Fruit fly (Drosophila melanogaster) whole organism, embryonic: ENCODE data around the gene Bgb.
A peak's percentile ranks its signal among the peaks of the same experiment; 100 is the strongest.

Experiments
- Abd-B ChIP-seq: fragments of 200-800 bp; sonication (Bioruptor generic); optimal IDR thresholded peaks from 2 replicates; lab custom pipeline; 2018; ENCODE audit warnings: missing biosample characterization, mild to moderate bottlenecking, missing genetic modification characterization, moderate library complexity
- CG10321 ChIP-seq: fragments of 200-800 bp; sonication (Bioruptor generic); IDR thresholded peaks from 2 replicates; pipeline ENCODE4 v1.3.6; 2022; ENCODE audit warnings: missing biosample characterization, missing genetic modification characterization
- CG10431 ChIP-seq: fragments of 200-800 bp; sonication (Bioruptor generic); optimal IDR thresholded peaks from 3 replicates; lab custom pipeline; 2018; ENCODE audit warnings: missing biosample characterization, mild to moderate bottlenecking, missing genetic modification characterization
- CG11398 ChIP-seq: fragments of 200-800 bp; sonication (Bioruptor generic); optimal IDR thresholded peaks from 2 replicates; lab custom pipeline; 2016; ENCODE audit warnings: missing biosample characterization, missing genetic modification characterization
- CG12659 ChIP-seq: fragments of 200-800 bp; sonication (Bioruptor generic); optimal IDR thresholded peaks from 3 replicates; lab custom pipeline; 2017; ENCODE audit warnings: mild to moderate bottlenecking, missing biosample characterization, missing genetic modification reagents, missing genetic modification characterization
- CG13424 ChIP-seq: fragments of 200-800 bp; sonication (Bioruptor generic); optimal IDR thresholded peaks from 2 replicates; lab custom pipeline; 2019; ENCODE audit warnings: missing biosample characterization, mild to moderate bottlenecking, missing genetic modification characterization, moderate library complexity
- CG15011 ChIP-seq: fragments of 200-800 bp; sonication (Bioruptor generic); optimal IDR thresholded peaks from 3 replicates; lab custom pipeline; 2018; ENCODE audit warnings: missing biosample characterization, mild to moderate bottlenecking, missing genetic modification characterization
- CG17385 ChIP-seq: fragments of 200-800 bp; sonication (Bioruptor generic); optimal IDR thresholded peaks from 3 replicates; lab custom pipeline; 2018; ENCODE audit warnings: missing biosample characterization, mild to moderate bottlenecking, missing genetic modification characterization
- CG17912 ChIP-seq: fragments of 200-800 bp; sonication (Bioruptor generic); optimal IDR thresholded peaks from 2 replicates; lab custom pipeline; 2018; ENCODE audit warnings: missing biosample characterization, mild to moderate bottlenecking, missing genetic modification characterization
- CG2120 ChIP-seq: fragments of 200-800 bp; sonication (Bioruptor generic); optimal IDR thresholded peaks from 3 replicates; lab custom pipeline; 2016; ENCODE audit warnings: missing biosample characterization, missing genetic modification characterization
- CG30403 ChIP-seq: fragments of 200-800 bp; sonication (Bioruptor generic); optimal IDR thresholded peaks from 3 replicates; lab custom pipeline; 2016; ENCODE audit warnings: missing biosample characterization, missing genetic modification characterization
- CG3163 ChIP-seq: fragments of 200-800 bp; sonication (Bioruptor generic); optimal IDR thresholded peaks from 3 replicates; lab custom pipeline; 2016; ENCODE audit warnings: missing biosample characterization, missing genetic modification characterization
- CG33557 ChIP-seq: fragments of 200-800 bp; sonication (Bioruptor generic); optimal IDR thresholded peaks from 2 replicates; lab custom pipeline; 2019; ENCODE audit warnings: missing biosample characterization, mild to moderate bottlenecking, missing genetic modification characterization, moderate library complexity
- CG4282 ChIP-seq: fragments of 200-800 bp; sonication (Bioruptor generic); optimal IDR thresholded peaks from 2 replicates; lab custom pipeline; 2016; ENCODE audit warnings: missing biosample characterization, missing genetic modification characterization
- CG6654 ChIP-seq: fragments of 200-800 bp; sonication (Bioruptor generic); optimal IDR thresholded peaks from 2 replicates; lab custom pipeline; 2017; ENCODE audit warnings: missing biosample characterization, mild to moderate bottlenecking, missing genetic modification characterization
- CG7271 ChIP-seq: fragments of 200-800 bp; sonication (Bioruptor generic); optimal IDR thresholded peaks from 2 replicates; lab custom pipeline; 2018; ENCODE audit warnings: missing biosample characterization, mild to moderate bottlenecking, missing genetic modification characterization, moderate library complexity
- CG7786 ChIP-seq: fragments of 200-800 bp; sonication (Bioruptor generic); optimal IDR thresholded peaks from 2 replicates; lab custom pipeline; 2016; ENCODE audit warnings: missing biosample characterization, missing genetic modification characterization
- CG8924 ChIP-seq: fragments of 200-800 bp; optimal IDR thresholded peaks from 3 replicates; lab custom pipeline; 2019; ENCODE audit warnings: missing biosample characterization, mild to moderate bottlenecking, missing genetic modification characterization, moderate library complexity
- CG9817 ChIP-seq: fragments of 200-800 bp; sonication (Bioruptor generic); optimal IDR thresholded peaks from 2 replicates; lab custom pipeline; 2018; ENCODE audit warnings: missing biosample characterization, mild to moderate bottlenecking, missing genetic modification characterization, moderate library complexity
- Doc3 ChIP-seq: fragments of 200-800 bp; sonication (Bioruptor generic); IDR thresholded peaks from 3 replicates; pipeline ENCODE4 v1.3.6; 2022; ENCODE audit warnings: missing biosample characterization, missing genetic modification characterization; ENCODE audit not compliant: partially characterized antibody
- Drgx ChIP-seq: fragments of 200-800 bp; sonication (Bioruptor generic); IDR thresholded peaks from 2 replicates; pipeline ENCODE4 v1.3.6; 2022; ENCODE audit warnings: missing biosample characterization, missing genetic modification characterization
- ERR ChIP-seq: fragments of 200-800 bp; sonication (Bioruptor generic); optimal IDR thresholded peaks from 2 replicates; lab custom pipeline; 2016; ENCODE audit warnings: missing biosample characterization, missing genetic modification characterization
- Fer1 ChIP-seq: fragments of 200-800 bp; sonication (Bioruptor generic); optimal IDR thresholded peaks from 2 replicates; lab custom pipeline; 2017; ENCODE audit warnings: missing biosample characterization, mild to moderate bottlenecking, missing genetic modification characterization
- Fer3 ChIP-seq: fragments of 200-800 bp; sonication (Bioruptor generic); optimal IDR thresholded peaks from 2 replicates; lab custom pipeline; 2018; ENCODE audit warnings: missing biosample characterization, mild to moderate bottlenecking, missing genetic modification characterization, moderate library complexity
- HLH54F ChIP-seq: fragments of 200-800 bp; sonication (Bioruptor generic); optimal IDR thresholded peaks from 3 replicates; lab custom pipeline; 2016; ENCODE audit warnings: missing biosample characterization, missing genetic modification characterization
- Jarid2 ChIP-seq: fragments of 200-800 bp; sonication (Bioruptor generic); optimal IDR thresholded peaks from 3 replicates; lab custom pipeline; 2017; ENCODE audit warnings: mild to moderate bottlenecking, missing biosample characterization, missing genetic modification reagents, missing genetic modification characterization
- MTF-1 ChIP-seq: fragments of 200-800 bp; sonication (Bioruptor generic); optimal IDR thresholded peaks from 2 replicates; lab custom pipeline; 2018; ENCODE audit warnings: missing biosample characterization, mild to moderate bottlenecking, missing genetic modification characterization, borderline replicate concordance
- NC2β ChIP-seq: fragments of 200-800 bp; sonication (Bioruptor generic); optimal IDR thresholded peaks from 2 replicates; lab custom pipeline; 2016; ENCODE audit warnings: missing biosample characterization, missing genetic modification characterization
- Sry-δ ChIP-seq: fragments of 200-800 bp; sonication (Bioruptor generic); optimal IDR thresholded peaks from 2 replicates; lab custom pipeline; 2016; ENCODE audit warnings: missing biosample characterization, missing genetic modification characterization
- Stat92E ChIP-seq, 3 experiments: fragments of >200 bp in 2 of 3; fragments of 200-800 bp in 1 of 3; sonication (Bioruptor generic) in 1 of 3; optimal IDR thresholded peaks; 2 replicates each; lab custom pipeline; 2017 to 2019; ENCODE audit warnings: missing biosample characterization in 3 of 3, missing genetic modification characterization in 3 of 3, mild to moderate bottlenecking in 1 of 3, moderate library complexity in 1 of 3
- al ChIP-seq: fragments of 200-800 bp; sonication (Bioruptor generic); IDR thresholded peaks from 2 replicates; pipeline ENCODE4 v1.3.6; 2022; ENCODE audit warnings: missing biosample characterization, missing genetic modification characterization
- amos ChIP-seq: fragments of 200-800 bp; sonication (Bioruptor generic); IDR thresholded peaks from 2 replicates; pipeline ENCODE4 v1.3.6; 2022; ENCODE audit warnings: missing biosample characterization, missing genetic modification characterization; ENCODE audit not compliant: partially characterized antibody
- bsh ChIP-seq, 2 experiments: fragments of 200-800 bp; sonication (Bioruptor generic); optimal IDR thresholded peaks; 2 replicates each; lab custom pipeline; 2017 to 2018; ENCODE audit warnings: mild to moderate bottlenecking in 2 of 2, missing biosample characterization in 2 of 2, missing genetic modification characterization in 2 of 2, moderate library complexity in 1 of 2
- caup ChIP-seq: fragments of 200-800 bp; sonication (Bioruptor generic); optimal IDR thresholded peaks from 3 replicates; lab custom pipeline; 2017; ENCODE audit warnings: missing biosample characterization, mild to moderate bottlenecking, missing genetic modification characterization, moderate library complexity; ENCODE audit not compliant: severe bottlenecking
- ci ChIP-seq: fragments of 200-800 bp; sonication (Bioruptor generic); IDR thresholded peaks from 3 replicates; pipeline ENCODE4 v1.3.6; 2022; ENCODE audit warnings: missing biosample characterization, missing genetic modification characterization
- crc ChIP-seq: fragments of 200-800 bp; sonication (Bioruptor generic); optimal IDR thresholded peaks from 2 replicates; lab custom pipeline; 2016; ENCODE audit warnings: missing biosample characterization, missing genetic modification characterization
- cwo ChIP-seq: fragments of 200-800 bp; sonication (Bioruptor generic); optimal IDR thresholded peaks from 3 replicates; lab custom pipeline; 2017; ENCODE audit warnings: missing biosample characterization, missing genetic modification characterization, mild to moderate bottlenecking, moderate library complexity, missing genetic modification reagents
- esg ChIP-seq: fragments of 200-800 bp; sonication (Bioruptor generic); conservative IDR thresholded peaks from 2 replicates; pipeline ENCODE4 v1.3.6; 2022; ENCODE audit warnings: missing biosample characterization, missing genetic modification characterization
- insv ChIP-seq, 2 experiments: fragments of 200-800 bp; sonication (Bioruptor generic); optimal IDR thresholded peaks; 3 replicates each; lab custom pipeline; 2016 to 2018; ENCODE audit warnings: missing biosample characterization in 2 of 2, missing genetic modification characterization in 2 of 2
- kah ChIP-seq: fragments of 200-800 bp; sonication (Bioruptor generic); optimal IDR thresholded peaks from 2 replicates; lab custom pipeline; 2018; ENCODE audit warnings: missing biosample characterization, mild to moderate bottlenecking, missing genetic modification characterization
- kay ChIP-seq: fragments of 200-800 bp; sonication (Bioruptor generic); optimal IDR thresholded peaks from 2 replicates; lab custom pipeline; 2016; ENCODE audit warnings: missing biosample characterization, missing genetic modification characterization
- ken ChIP-seq: fragments of 200-800 bp; sonication (Bioruptor generic); IDR thresholded peaks from 3 replicates; pipeline ENCODE4 v1.3.6; 2022; ENCODE audit warnings: missing biosample characterization, missing genetic modification characterization
- lov ChIP-seq, 2 experiments: fragments of 200-800 bp in 1 of 2; fragments of >200 bp in 1 of 2; sonication (Bioruptor generic) in 1 of 2; IDR thresholded peaks in 1 of 2; optimal IDR thresholded peaks in 1 of 2; 2 replicates in 1 of 2; 3 replicates in 1 of 2; pipeline versions ENCODE4 v1.3.6 to Lab custom; 2017 to 2022; ENCODE audit warnings: missing biosample characterization in 1 of 2, missing genetic modification characterization in 1 of 2
- odd ChIP-seq: fragments of 200-800 bp; sonication (Bioruptor generic); optimal IDR thresholded peaks from 2 replicates; lab custom pipeline; 2017; ENCODE audit warnings: missing biosample characterization, mild to moderate bottlenecking, missing genetic modification characterization
- onecut ChIP-seq: fragments of 200-800 bp; sonication (Bioruptor generic); IDR thresholded peaks from 2 replicates; pipeline ENCODE4 v1.3.6; 2022; ENCODE audit warnings: missing biosample characterization, missing genetic modification characterization
- otp ChIP-seq: fragments of 200-800 bp; sonication (Bioruptor generic); IDR thresholded peaks from 3 replicates; pipeline ENCODE4, ENCODE4 v1.3.6; 2022; ENCODE audit warnings: missing biosample characterization, missing genetic modification characterization
- sim ChIP-seq: fragments of 200-800 bp; sonication (Bioruptor generic); IDR thresholded peaks from 2 replicates; pipeline ENCODE4 v1.3.6; 2022; ENCODE audit warnings: missing biosample characterization, missing genetic modification characterization
- unpg ChIP-seq: fragments of 200-800 bp; sonication (Bioruptor generic); optimal IDR thresholded peaks from 3 replicates; lab custom pipeline; 2018; ENCODE audit warnings: missing biosample characterization, mild to moderate bottlenecking, missing genetic modification characterization, moderate library complexity

Bgb gene

DNA sequence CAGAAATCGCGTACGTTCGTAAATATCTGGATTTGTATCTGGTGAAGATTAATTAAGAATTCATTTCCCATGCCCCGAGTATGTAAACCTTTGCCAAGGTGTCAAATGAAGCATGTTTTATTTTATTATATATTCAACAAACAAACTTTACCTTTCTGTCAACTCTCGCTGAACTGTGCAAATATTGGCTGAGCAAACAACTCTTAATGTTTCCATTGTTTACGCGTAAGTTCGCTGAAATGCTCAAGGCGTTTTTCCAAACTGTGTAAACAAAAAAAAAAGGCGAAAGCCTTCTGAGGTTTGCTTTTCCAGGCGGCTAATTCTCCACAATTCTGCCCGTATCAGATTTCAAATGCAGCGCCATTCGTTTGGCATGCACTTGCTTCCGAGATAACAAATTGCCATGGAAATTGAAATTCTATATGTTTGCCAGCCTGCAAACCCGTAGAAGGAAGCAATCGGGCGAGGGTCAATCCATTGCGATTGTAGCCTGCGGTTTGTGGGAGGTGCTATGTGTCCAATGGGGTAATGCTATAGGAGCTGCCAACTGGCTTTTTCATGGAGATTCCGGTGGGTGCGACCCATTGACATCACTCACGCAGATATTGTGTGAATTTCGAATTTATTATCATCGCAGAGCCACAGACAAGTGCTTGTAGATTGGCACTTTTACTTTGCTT, 47.7 kb upstream of the Bgb start (continued):
- peak; percentile 95 for TF ChIP-seq caup
- TF ChIP-seq CG6654 = peak; percentile 4
- TF ChIP-seq CG4282 (GFP tag; lab: Kevin White, UChicago) = no peak
- peak; percentile 86 for TF ChIP-seq CG2120 (GFP tag; lab: Kevin White, UChicago)
- peak; percentile 26 for TF ChIP-seq CG30403 (GFP tag; lab: Kevin White, UChicago)
- peak; percentile 13 for TF ChIP-seq NC2β
- no peak for TF ChIP-seq Doc3 (GFP tag; lab: Robert Waterston, UW)
- TF ChIP-seq CG17912 (GFP tag; lab: Kevin White, UChicago) = peak; percentile 7
- TF ChIP-seq Fer1 (GFP tag; lab: Kevin White, UChicago) = peak; percentile 92
- peak; percentile 71 for TF ChIP-seq crc (GFP tag; lab: Kevin White, UChicago)
- TF ChIP-seq CG7271 (tag; lab: Kevin White, UChicago) = no peak
- TF ChIP-seq al = 0 out of 2 replicates have a peak, but pooled peaks have one; percentile 16
- TF ChIP-seq CG10321 = 0 out of 2 replicates have a peak, but pooled peaks have one; percentile 26
- TF ChIP-seq cwo (GFP tag; lab: Kevin White, UChicago) = peak; percentile 78
- TF ChIP-seq otp = 0 out of 3 replicates have a peak, but pooled peaks have one; percentile 9
- TF ChIP-seq odd (GFP tag; lab: Kevin White, UChicago) = no peak
- no peak for TF ChIP-seq esg (GFP tag; lab: Robert Waterston, UW)
- peak; percentile 35 for TF ChIP-seq CG13424 (tag; lab: Kevin White, UChicago)
- peak; percentile 69 for TF ChIP-seq Jarid2 (GFP tag; lab: Kevin White, UChicago)
- peak; percentile 47 for TF ChIP-seq kah (GFP tag; lab: Kevin White, UChicago)
- TF ChIP-seq HLH54F = peak; percentile 46
- TF ChIP-seq ken (GFP tag; lab: Robert Waterston, UW) = no peak
- peak; percentile 0 for TF ChIP-seq CG8924 (tag; lab: Kevin White, UChicago)
- TF ChIP-seq CG17385 (GFP tag; lab: Kevin White, UChicago) = peak; percentile 59
- peak; percentile 16 for TF ChIP-seq CG3163
- peak; percentile 43 for TF ChIP-seq CG11398
- no peak for TF ChIP-seq Abd-B (GFP tag; lab: Kevin White, UChicago)
- TF ChIP-seq Fer3 (tag; lab: Kevin White, UChicago) = peak; percentile 88
- peak; percentile 67 for TF ChIP-seq ci (GFP tag; lab: Robert Waterston, UW)
- TF ChIP-seq amos (GFP tag; lab: Robert Waterston, UW) = no peak

DNA sequence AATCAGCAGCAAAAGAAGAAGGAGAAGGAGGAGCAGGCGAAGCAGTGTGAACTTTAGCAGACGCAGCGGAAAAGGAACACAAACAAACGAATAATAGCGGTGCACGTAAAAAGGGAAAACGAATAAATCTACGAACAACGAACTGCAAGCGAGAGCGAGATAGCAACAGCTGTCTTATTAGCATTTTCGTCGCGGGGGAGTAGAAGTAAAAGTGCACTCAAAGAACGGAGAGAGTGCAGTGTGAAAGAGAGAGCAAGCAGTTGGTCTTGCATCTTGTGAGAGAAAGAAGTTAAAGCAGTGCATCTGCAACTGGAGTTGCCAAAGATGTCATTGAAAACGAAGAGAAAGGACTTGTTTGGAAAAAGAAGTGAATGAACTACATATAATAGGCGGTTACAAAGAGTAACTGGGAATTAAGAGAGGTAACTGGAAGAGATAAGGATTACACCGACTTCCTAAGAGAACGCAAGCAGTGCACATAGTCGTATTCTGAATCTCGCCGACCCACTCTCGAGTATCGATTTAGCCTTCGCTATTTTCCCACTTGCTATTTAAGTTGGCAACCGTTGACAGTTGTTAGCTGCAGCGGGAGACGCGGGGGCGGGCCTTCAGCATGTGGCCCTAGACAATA, 46.6 kb upstream of the Bgb start:
- no peak for TF ChIP-seq CG7786 (GFP tag; lab: Kevin White, UChicago)
- TF ChIP-seq lov (optimal IDR thresholded peaks at IDR 0.05; lab: Kevin White, UChicago) = no peak
- TF ChIP-seq lov (GFP tag; IDR thresholded peaks at IDR 0.05; lab: Robert Waterston, UW) = no peak
- TF ChIP-seq Drgx (GFP tag; lab: Robert Waterston, UW) = no peak
- TF ChIP-seq insv (GFP tag; optimal IDR thresholded peaks at IDR 0.05; lab: Kevin White, UChicago) = peak in 1 of 2 experiments; percentile 92
- TF ChIP-seq bsh (GFP tag; optimal IDR thresholded peaks at IDR 0.05; lab: Kevin White, UChicago) = peak in 1 of 2 experiments; percentile 14
- TF ChIP-seq CG12659 = no peak
- TF ChIP-seq CG33557 (GFP tag; lab: Kevin White, UChicago) = peak; percentile 7
- no peak for TF ChIP-seq unpg (GFP tag; lab: Kevin White, UChicago)
- no peak for TF ChIP-seq ERR (GFP tag; lab: Kevin White, UChicago)
- no peak for TF ChIP-seq MTF-1 (GFP tag; lab: Kevin White, UChicago)
- no peak for TF ChIP-seq sim (GFP tag; lab: Robert Waterston, UW)
- TF ChIP-seq CG9817 (tag; lab: Kevin White, UChicago) = no peak
- no peak for TF ChIP-seq CG15011 (GFP tag; lab: Kevin White, UChicago)
- TF ChIP-seq Sry-δ (GFP tag; lab: Kevin White, UChicago) = no peak
- no peak for TF ChIP-seq onecut (GFP tag; lab: Robert Waterston, UW)
- no peak for TF ChIP-seq Stat92E (GFP tag; optimal IDR thresholded peaks at IDR 0.05; lab: Kevin White, UChicago)
- TF ChIP-seq kay (GFP tag; lab: Kevin White, UChicago) = no peak
- TF ChIP-seq CG10431 = no peak
